Worm (Caenorhabditis elegans) whole organism, young adult: ENCODE results near the gene fbxa-127.

ENCODE experiments used
- B0019.2 ChIP-seq: fragments of 200-800 bp; sonication (Bioruptor generic); conservative IDR thresholded peaks from 2 replicates; pipeline ENCODE4 v1.3.6; 2022; ENCODE audit warnings: missing genetic modification reagents, missing genetic modification characterization, missing compliant biosample characterization
- B0336.3 ChIP-seq: fragments of 200-800 bp; sonication (Bioruptor generic); IDR thresholded peaks from 2 replicates; pipeline ENCODE4 v1.3.6; 2022; ENCODE audit warnings: missing genetic modification characterization, missing compliant biosample characterization
- F10E7.11 ChIP-seq: sonication (generic microtip); optimal IDR thresholded peaks from 2 replicates; lab custom pipeline; 2017; ENCODE audit warnings: mild to moderate bottlenecking, missing genetic modification characterization, moderate library complexity, missing compliant biosample characterization
- F49E8.2 ChIP-seq: sonication (generic microtip); optimal IDR thresholded peaks from 3 replicates; lab custom pipeline; 2017; ENCODE audit warnings: missing genetic modification characterization, mild to moderate bottlenecking, missing compliant biosample characterization, antibody characterized with exemption, moderate library complexity; ENCODE audit not compliant: insufficient read depth
- F52B5.7 ChIP-seq: sonication (generic microtip); optimal IDR thresholded peaks from 2 replicates; lab custom pipeline; 2016; ENCODE audit warnings: mild to moderate bottlenecking, missing genetic modification characterization, missing compliant biosample characterization
- F57C9.4 ChIP-seq: sonication (generic microtip); optimal IDR thresholded peaks from 2 replicates; lab custom pipeline; 2017; ENCODE audit warnings: mild to moderate bottlenecking, missing genetic modification characterization, missing compliant biosample characterization
- T07F8.4 ChIP-seq: sonication (generic microtip); optimal IDR thresholded peaks from 2 replicates; lab custom pipeline; 2016; ENCODE audit warnings: mild to moderate bottlenecking, missing genetic modification characterization, moderate library complexity, missing compliant biosample characterization
- Y56A3A.18 ChIP-seq: fragments of 200-800 bp; sonication (Bioruptor generic); IDR thresholded peaks from 2 replicates; pipeline ENCODE4 v1.3.6; 2022; ENCODE audit warnings: missing genetic modification reagents, missing genetic modification characterization, missing compliant biosample characterization
- Y67H2A.10 ChIP-seq: fragments of 200-800 bp; sonication (Bioruptor generic); conservative IDR thresholded peaks from 2 replicates; pipeline ENCODE4 v1.3.6; 2022; ENCODE audit warnings: missing genetic modification reagents, missing genetic modification characterization, missing compliant biosample characterization
- Y79H2A.3 ChIP-seq: fragments of 200-800 bp; sonication (Bioruptor generic); conservative IDR thresholded peaks from 2 replicates; pipeline ENCODE4 v1.3.6; 2022; ENCODE audit warnings: missing genetic modification reagents, missing genetic modification characterization, missing compliant biosample characterization
- aptf-2 ChIP-seq: fragments of 200-800 bp; sonication (Bioruptor generic); conservative IDR thresholded peaks from 2 replicates; pipeline ENCODE4 v1.3.6; 2022; ENCODE audit warnings: missing genetic modification reagents, missing genetic modification characterization, missing compliant biosample characterization
- atf-7 ChIP-seq: sonication (generic microtip); optimal IDR thresholded peaks from 2 replicates; lab custom pipeline; 2017; ENCODE audit warnings: mild to moderate bottlenecking, missing genetic modification characterization, missing compliant biosample characterization
- athp-1 ChIP-seq: sonication (generic microtip); optimal IDR thresholded peaks from 2 replicates; lab custom pipeline; 2017; ENCODE audit warnings: mild to moderate bottlenecking, missing genetic modification characterization, missing compliant biosample characterization
- bed-1 ChIP-seq: fragments of 200-800 bp; sonication (Bioruptor generic); IDR thresholded peaks from 2 replicates; pipeline ENCODE4 v1.3.6; 2022; ENCODE audit warnings: missing genetic modification reagents, missing genetic modification characterization, missing compliant biosample characterization
- ccch-3 ChIP-seq: fragments of 200-800 bp; sonication (Bioruptor generic); optimal IDR thresholded peaks from 2 replicates; lab custom pipeline; 2018; ENCODE audit warnings: mild to moderate bottlenecking, missing genetic modification characterization, missing compliant biosample characterization
- ceh-27 ChIP-seq: fragments of 200-800 bp; sonication (Bioruptor generic); optimal IDR thresholded peaks from 2 replicates; lab custom pipeline; 2018; ENCODE audit warnings: mild to moderate bottlenecking, missing genetic modification characterization, moderate library complexity, missing compliant biosample characterization
- ceh-91 ChIP-seq: fragments of 200-800 bp; sonication (Bioruptor generic); IDR thresholded peaks from 2 replicates; pipeline ENCODE4 v1.3.6; 2022; ENCODE audit warnings: missing genetic modification reagents, missing genetic modification characterization, missing compliant biosample characterization
- chd-7 ChIP-seq: sonication (generic microtip); optimal IDR thresholded peaks from 2 replicates; lab custom pipeline; 2016; ENCODE audit warnings: mild to moderate bottlenecking, missing genetic modification characterization, moderate library complexity, missing compliant biosample characterization
- efl-1 ChIP-seq: fragments of 150-350 bp; optimal IDR thresholded peaks from 2 replicates; lab custom pipeline; 2014; ENCODE audit warnings: missing biosample characterization, missing genetic modification reagents, missing genetic modification characterization
- egl-18 ChIP-seq: fragments of 200-800 bp; sonication (Bioruptor generic); IDR thresholded peaks from 2 replicates; pipeline ENCODE4 v1.3.6; 2022; ENCODE audit warnings: missing genetic modification reagents, missing genetic modification characterization, missing compliant biosample characterization
- egrh-3 ChIP-seq: fragments of 200-800 bp; sonication (Bioruptor generic); IDR thresholded peaks from 2 replicates; pipeline ENCODE4 v1.3.6; 2022; ENCODE audit warnings: missing genetic modification reagents, missing genetic modification characterization, missing compliant biosample characterization
- fkh-3 ChIP-seq: sonication (generic microtip); optimal IDR thresholded peaks from 2 replicates; lab custom pipeline; 2016; ENCODE audit warnings: mild to moderate bottlenecking, missing genetic modification characterization, missing compliant biosample characterization
- hlh-12 ChIP-seq: sonication (generic microtip); optimal IDR thresholded peaks from 2 replicates; lab custom pipeline; 2016; ENCODE audit warnings: missing genetic modification characterization, missing compliant biosample characterization
- hmg-20 ChIP-seq: fragments of 200-800 bp; sonication (Bioruptor generic); IDR thresholded peaks from 2 replicates; pipeline ENCODE4 v1.3.6; 2022; ENCODE audit warnings: missing genetic modification reagents, missing genetic modification characterization, missing compliant biosample characterization
- hrde-1 ChIP-seq: sonication (generic microtip); optimal IDR thresholded peaks from 2 replicates; lab custom pipeline; 2016; ENCODE audit warnings: missing genetic modification characterization, mild to moderate bottlenecking, missing compliant biosample characterization, moderate library complexity, missing genotype, missing genetic modification reagents, borderline replicate concordance
- let-526 ChIP-seq: fragments of 200-800 bp; sonication (Bioruptor generic); IDR thresholded peaks from 2 replicates; pipeline ENCODE4 v1.3.6; 2022; ENCODE audit warnings: missing genetic modification reagents, missing genetic modification characterization, missing compliant biosample characterization
- lin-26 ChIP-seq: fragments of 200-800 bp; sonication (Bioruptor generic); IDR thresholded peaks from 2 replicates; pipeline ENCODE4 v1.3.6; 2022; ENCODE audit warnings: missing genetic modification reagents, missing genetic modification characterization, missing compliant biosample characterization
- lin-40 ChIP-seq: sonication (generic microtip); optimal IDR thresholded peaks from 2 replicates; lab custom pipeline; 2016; ENCODE audit warnings: missing genetic modification characterization, mild to moderate bottlenecking, missing compliant biosample characterization, missing genotype, missing genetic modification reagents
- lin-54 ChIP-seq: fragments of 200-800 bp; sonication (Bioruptor generic); optimal IDR thresholded peaks from 2 replicates; lab custom pipeline; 2018; ENCODE audit warnings: mild to moderate bottlenecking, missing genetic modification characterization, missing compliant biosample characterization
- madf-8 ChIP-seq: fragments of 200-800 bp; sonication (Bioruptor generic); conservative IDR thresholded peaks from 2 replicates; pipeline ENCODE4 v1.3.6; 2022; ENCODE audit warnings: missing genetic modification reagents, missing genetic modification characterization, missing compliant biosample characterization
- mxl-1 ChIP-seq: sonication (generic microtip); optimal IDR thresholded peaks from 2 replicates; lab custom pipeline; 2016; ENCODE audit warnings: missing genetic modification characterization, missing compliant biosample characterization
- nfyb-1 ChIP-seq: fragments of 200-800 bp; sonication (Bioruptor generic); IDR thresholded peaks from 2 replicates; pipeline ENCODE4 v1.3.6; 2022; ENCODE audit warnings: missing genetic modification reagents, missing genetic modification characterization, missing compliant biosample characterization
- nhr-27 ChIP-seq: fragments of 200-800 bp; sonication (Bioruptor generic); optimal IDR thresholded peaks from 2 replicates; lab custom pipeline; 2018; ENCODE audit warnings: mild to moderate bottlenecking, missing genetic modification characterization, moderate library complexity, missing compliant biosample characterization
- nhr-90 ChIP-seq: sonication (generic microtip); optimal IDR thresholded peaks from 2 replicates; lab custom pipeline; 2016; ENCODE audit warnings: missing genotype, mild to moderate bottlenecking, missing genetic modification characterization, missing compliant biosample characterization
- pbrm-1 ChIP-seq: fragments of 200-800 bp; sonication (Bioruptor generic); IDR thresholded peaks from 2 replicates; pipeline ENCODE4 v1.3.6; 2022; ENCODE audit warnings: missing genetic modification reagents, missing genetic modification characterization, missing compliant biosample characterization
- pha-4 ChIP-seq: fragments of 150-350 bp; sonication (generic microtip); optimal IDR thresholded peaks from 2 replicates; lab custom pipeline; 2014; ENCODE audit warnings: missing biosample characterization, missing genetic modification reagents, missing genetic modification characterization
- rpc-1 ChIP-seq, 2 experiments: fragments of 150-350 bp in 1 of 2; sonication (generic microtip) in 1 of 2; optimal IDR thresholded peaks; 2 replicates each; lab custom pipeline; 2014 to 2018; ENCODE audit warnings: missing biosample characterization in 1 of 2, missing genetic modification characterization in 1 of 2, missing genetic modification reagents in 1 of 2, missing genotype in 1 of 2
- snpc-1.3 ChIP-seq: sonication (generic microtip); optimal IDR thresholded peaks from 2 replicates; lab custom pipeline; 2017; ENCODE audit warnings: missing genetic modification characterization, mild to moderate bottlenecking, missing compliant biosample characterization, antibody characterized with exemption, moderate library complexity, missing genotype, missing genetic modification reagents; ENCODE audit not compliant: insufficient read depth
- somi-1 ChIP-seq: fragments of 200-800 bp; sonication (Bioruptor generic); optimal IDR thresholded peaks from 2 replicates; lab custom pipeline; 2018; ENCODE audit warnings: mild to moderate bottlenecking, missing genetic modification characterization, missing compliant biosample characterization
- unc-62 ChIP-seq: fragments of 150-350 bp; optimal IDR thresholded peaks from 2 replicates; lab custom pipeline; 2014; ENCODE audit warnings: missing biosample characterization, missing genetic modification reagents, missing genetic modification characterization
- zfh-2 ChIP-seq: fragments of 200-800 bp; sonication (Bioruptor generic); conservative IDR thresholded peaks from 2 replicates; pipeline ENCODE4 v1.3.6; 2022; ENCODE audit warnings: missing genetic modification reagents, missing genetic modification characterization, missing compliant biosample characterization
- zim-3 ChIP-seq: sonication (generic microtip); optimal IDR thresholded peaks from 2 replicates; lab custom pipeline; 2017; ENCODE audit warnings: mild to moderate bottlenecking, missing genetic modification characterization, moderate library complexity, missing compliant biosample characterization
- ztf-26 ChIP-seq: sonication (generic microtip); optimal IDR thresholded peaks from 2 replicates; lab custom pipeline; 2017; ENCODE audit warnings: missing genetic modification characterization, missing compliant biosample characterization
- ztf-28 ChIP-seq: fragments of 200-800 bp; sonication (Bioruptor generic); IDR thresholded peaks from 2 replicates; pipeline ENCODE4 v1.3.6; 2022; ENCODE audit warnings: missing genetic modification reagents, missing genetic modification characterization, missing compliant biosample characterization

fbxa-127 gene

DNA sequence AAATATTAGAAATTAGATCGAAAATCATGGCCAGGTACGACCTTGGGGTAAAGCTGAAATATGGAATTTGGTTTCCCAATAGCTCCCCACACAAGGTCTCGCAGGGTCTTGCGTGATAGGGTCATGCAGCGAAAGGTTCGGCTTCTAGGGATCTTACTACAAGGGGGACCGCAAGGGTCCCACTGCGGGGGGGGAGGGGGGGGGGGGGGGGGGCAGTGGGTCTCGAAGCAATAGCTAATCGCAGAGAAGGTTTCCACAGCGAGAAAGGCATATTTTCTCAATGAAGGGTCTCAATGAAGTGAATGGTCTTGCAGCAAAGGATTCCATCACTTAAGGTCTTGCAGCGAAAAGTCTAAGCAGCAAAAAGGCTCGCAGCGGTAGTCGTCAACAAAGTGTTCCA, 35.5 kb upstream of the fbxa-127 start:
- TF ChIP-seq egrh-3 (GFP tag; lab: Robert Waterston, UW) (peak; percentile 90; the same call in 1 of the 2 replicates), zfh-2 (GFP tag; lab: Robert Waterston, UW) (peak; percentile 92), Y79H2A.3 (GFP tag; lab: Robert Waterston, UW) (no peak)

DNA sequence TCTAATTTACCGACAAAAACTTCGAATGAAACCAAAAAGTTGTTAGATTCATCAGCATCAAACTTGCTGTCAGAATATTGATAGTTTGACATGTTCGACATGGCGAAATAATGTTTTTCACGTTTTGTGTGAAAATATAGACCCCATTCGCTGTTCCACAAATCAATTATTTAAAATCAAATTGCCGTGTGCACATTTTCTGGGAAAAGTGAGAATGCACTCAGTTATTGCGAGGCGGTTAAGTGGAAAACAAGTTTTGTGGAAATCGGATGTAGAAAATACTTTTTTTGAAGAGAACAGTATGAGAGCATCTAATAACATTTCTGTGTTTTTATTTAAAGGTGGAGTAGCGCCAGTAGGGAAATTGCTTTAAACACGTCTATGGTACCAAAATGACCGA, 34.8 kb upstream of the fbxa-127 start, which contains the start of gene srw-42:
srw-42 (minus strand) TSS at position 101 of the 400 bp plus-strand sequence.
- TF ChIP-seq F52B5.7 (tag; lab: Kevin White, UChicago) (no peak), aptf-2 (GFP tag; lab: Robert Waterston, UW) (no peak), B0336.3 (GFP tag; lab: Robert Waterston, UW) (no peak), pha-4 (tag; lab: Kevin White, UChicago) (no peak), let-526 (GFP tag; lab: Robert Waterston, UW) (no peak), atf-7 (no peak), lin-54 (GFP tag; lab: Kevin White, UChicago) (no peak), mxl-1 (tag; lab: Kevin White, UChicago) (no peak), ceh-91 (GFP tag; lab: Robert Waterston, UW) (no peak), F10E7.11 (tag; lab: Kevin White, UChicago) (no peak), chd-7 (no peak), B0019.2 (GFP tag; lab: Robert Waterston, UW) (no peak), ccch-3 (no peak), fkh-3 (tag; lab: Kevin White, UChicago) (no peak), Y56A3A.18 (GFP tag; lab: Robert Waterston, UW) (no peak), rpc-1 (optimal IDR thresholded peaks at IDR 0.05; lab: Kevin White, UChicago) (no peak), rpc-1 (tag; optimal IDR thresholded peaks at IDR 0.05; lab: Kevin White, UChicago) (no peak)

DNA sequence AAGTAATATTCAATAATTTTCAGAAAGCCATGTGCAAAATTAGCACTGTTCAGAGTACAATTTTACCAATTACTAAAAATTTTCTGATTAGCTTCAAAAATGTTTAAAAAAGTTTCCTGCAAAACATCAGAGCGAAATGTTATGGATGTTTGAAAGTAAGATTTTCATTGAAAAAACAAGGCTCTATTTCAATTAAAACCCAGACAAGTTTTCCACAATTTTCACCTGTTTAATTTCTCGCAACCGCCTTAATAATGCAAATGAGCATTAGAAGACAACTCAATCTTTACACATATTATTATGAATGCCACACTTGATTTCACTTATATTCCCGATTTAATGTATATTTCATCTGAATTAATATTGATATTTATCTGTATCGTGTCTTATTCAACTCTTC, 34.0 kb upstream of the fbxa-127 start, which contains the start of gene srz-101:
srz-101 (plus strand) TSS at position 301 of the 400 bp plus-strand sequence.
- no peak for TF ChIP-seq Y67H2A.10 (GFP tag; lab: Robert Waterston, UW)
- no peak for TF ChIP-seq lin-40 (tag; lab: Kevin White, UChicago)
- no peak for TF ChIP-seq F49E8.2 (tag; lab: Kevin White, UChicago)
- TF ChIP-seq hlh-12 (tag; lab: Kevin White, UChicago) = no peak
- TF ChIP-seq efl-1 (GFP tag; lab: Kevin White, UChicago) = no peak
- TF ChIP-seq F57C9.4 (tag; lab: Kevin White, UChicago) = no peak
- TF ChIP-seq madf-8 = no peak
- no peak for TF ChIP-seq snpc-1.3 (tag; lab: Kevin White, UChicago)
- TF ChIP-seq pbrm-1 = no peak
- TF ChIP-seq ceh-27 (GFP tag; lab: Kevin White, UChicago) = no peak
- TF ChIP-seq athp-1 (tag; lab: Kevin White, UChicago) = no peak
- TF ChIP-seq atf-7 = no peak
- TF ChIP-seq, all 124 proteins: peak for 0

DNA sequence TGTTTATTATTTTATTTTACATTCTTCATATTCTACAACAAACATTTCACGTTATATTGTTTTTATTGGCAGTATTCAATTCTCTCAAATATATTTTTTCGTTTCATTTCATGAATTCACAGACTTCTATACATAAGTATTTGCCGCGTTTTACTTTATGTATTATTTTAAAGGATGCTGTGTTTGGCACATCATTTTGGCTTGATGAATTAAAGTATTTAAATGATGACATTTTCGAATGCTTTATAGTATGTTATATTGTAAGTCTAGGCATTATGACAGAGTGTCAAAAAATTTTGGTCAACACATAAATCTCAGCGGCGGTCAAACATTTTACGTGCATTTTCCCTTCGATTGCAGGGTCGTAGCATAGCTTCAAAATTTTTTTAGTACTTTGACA, 33.0 kb upstream of the fbxa-127 start:
- no peak for TF ChIP-seq somi-1 (GFP tag; lab: Kevin White, UChicago)
- no peak for TF ChIP-seq hrde-1 (tag; lab: Kevin White, UChicago)
- TF ChIP-seq T07F8.4 = no peak
- TF ChIP-seq unc-62 (GFP tag; lab: Kevin White, UChicago) = no peak
- no peak for TF ChIP-seq ceh-91 (GFP tag; lab: Robert Waterston, UW)
- TF ChIP-seq madf-8 = no peak
- TF ChIP-seq zim-3 = no peak
- no peak for TF ChIP-seq nhr-90 (tag; lab: Kevin White, UChicago)
- TF ChIP-seq lin-40 (tag; lab: Kevin White, UChicago) = no peak
- no peak for TF ChIP-seq lin-26 (GFP tag; lab: Robert Waterston, UW)
- no peak for TF ChIP-seq egl-18 (GFP tag; lab: Robert Waterston, UW)
- TF ChIP-seq ztf-26 (tag; lab: Kevin White, UChicago) = no peak
- TF ChIP-seq bed-1 = no peak
- TF ChIP-seq ztf-28 = no peak
- no peak for TF ChIP-seq zfh-2 (GFP tag; lab: Robert Waterston, UW)
- TF ChIP-seq hlh-12 (tag; lab: Kevin White, UChicago) = no peak
- no peak for TF ChIP-seq nhr-27
- TF ChIP-seq nfyb-1 (GFP tag; lab: Robert Waterston, UW) = no peak
- no peak for TF ChIP-seq hmg-20 (GFP tag; lab: Robert Waterston, UW)
- no peak for TF ChIP-seq B0019.2 (GFP tag; lab: Robert Waterston, UW)
